Fruit fly (Drosophila melanogaster) whole organism, embryonic: Measurements from ENCODE around the gene CG11723.

ENCODE experiments used
- BtbVII ChIP-seq: fragments of 200-800 bp; sonication (Bioruptor generic); optimal IDR thresholded peaks from 3 replicates; lab custom pipeline; 2017; ENCODE audit warnings: missing biosample characterization, mild to moderate bottlenecking, missing genetic modification characterization
- CG12104 ChIP-seq: fragments of 200-800 bp; sonication (Bioruptor generic); optimal IDR thresholded peaks from 3 replicates; lab custom pipeline; 2016; ENCODE audit warnings: missing biosample characterization, missing genetic modification characterization
- CG15011 ChIP-seq: fragments of 200-800 bp; sonication (Bioruptor generic); optimal IDR thresholded peaks from 3 replicates; lab custom pipeline; 2018; ENCODE audit warnings: missing biosample characterization, mild to moderate bottlenecking, missing genetic modification characterization
- CG15601 ChIP-seq: fragments of 200-800 bp; sonication (Bioruptor generic); optimal IDR thresholded peaks from 3 replicates; lab custom pipeline; 2019; ENCODE audit warnings: missing biosample characterization, mild to moderate bottlenecking, missing genetic modification characterization, moderate library complexity
- CG16815 ChIP-seq: fragments of 200-800 bp; sonication (Bioruptor generic); optimal IDR thresholded peaks from 3 replicates; lab custom pipeline; 2017; ENCODE audit warnings: missing biosample characterization, mild to moderate bottlenecking, missing genetic modification characterization
- CG17802 ChIP-seq: fragments of 200-800 bp; sonication (Bioruptor generic); optimal IDR thresholded peaks from 2 replicates; lab custom pipeline; 2018; ENCODE audit warnings: missing biosample characterization, mild to moderate bottlenecking, missing genetic modification characterization, moderate library complexity
- CG18262 ChIP-seq: fragments of 200-800 bp; optimal IDR thresholded peaks from 3 replicates; lab custom pipeline; 2019; ENCODE audit warnings: missing biosample characterization, mild to moderate bottlenecking, missing genetic modification characterization, moderate library complexity
- CG18599 ChIP-seq: fragments of 200-800 bp; sonication (Bioruptor generic); optimal IDR thresholded peaks from 3 replicates; lab custom pipeline; 2017; ENCODE audit warnings: missing biosample characterization, missing genetic modification characterization, mild to moderate bottlenecking, moderate library complexity, missing genetic modification reagents
- CG18619 ChIP-seq: fragments of 200-800 bp; sonication (Bioruptor generic); optimal IDR thresholded peaks from 3 replicates; lab custom pipeline; 2017; ENCODE audit warnings: missing biosample characterization, mild to moderate bottlenecking, missing genetic modification characterization
- CG2889 ChIP-seq: fragments of 200-800 bp; sonication (Bioruptor generic); IDR thresholded peaks from 3 replicates; pipeline ENCODE4 v1.3.6; 2022; ENCODE audit warnings: missing biosample characterization, missing genetic modification characterization
- CG3407 ChIP-seq: fragments of 200-800 bp; sonication (Bioruptor generic); optimal IDR thresholded peaks from 2 replicates; lab custom pipeline; 2018; ENCODE audit warnings: missing biosample characterization, mild to moderate bottlenecking, missing genetic modification characterization
- CG34376 ChIP-seq: fragments of 200-800 bp; sonication (Bioruptor generic); optimal IDR thresholded peaks from 2 replicates; lab custom pipeline; 2018; ENCODE audit warnings: missing biosample characterization, mild to moderate bottlenecking, missing genetic modification characterization
- CG4617 ChIP-seq: fragments of 200-800 bp; sonication (Bioruptor generic); optimal IDR thresholded peaks from 3 replicates; lab custom pipeline; 2016; ENCODE audit warnings: missing biosample characterization, missing genetic modification characterization, borderline replicate concordance
- CG5953 ChIP-seq: fragments of 200-800 bp; sonication (Bioruptor generic); IDR thresholded peaks from 2 replicates; pipeline ENCODE4 v1.3.6; 2022; ENCODE audit warnings: missing biosample characterization, missing genetic modification characterization
- CG6683 ChIP-seq: fragments of 200-800 bp; sonication (Bioruptor generic); optimal IDR thresholded peaks from 2 replicates; lab custom pipeline; 2017; ENCODE audit warnings: missing biosample characterization, mild to moderate bottlenecking, missing genetic modification characterization, missing genetic modification reagents
- CG7372 ChIP-seq: fragments of 200-800 bp; sonication (Bioruptor generic); IDR thresholded peaks from 2 replicates; pipeline ENCODE4 v1.3.6; 2022; ENCODE audit warnings: missing biosample characterization, missing genetic modification characterization
- CG7556 ChIP-seq: fragments of 200-800 bp; sonication (Bioruptor generic); optimal IDR thresholded peaks from 2 replicates; lab custom pipeline; 2017; ENCODE audit warnings: missing biosample characterization, mild to moderate bottlenecking, missing genetic modification characterization
- CG8089 ChIP-seq: fragments of 200-800 bp; sonication (Bioruptor generic); optimal IDR thresholded peaks from 3 replicates; lab custom pipeline; 2016; ENCODE audit warnings: missing biosample characterization, missing genetic modification characterization
- CG8359 ChIP-seq: fragments of 200-800 bp; sonication (Bioruptor generic); optimal IDR thresholded peaks from 2 replicates; lab custom pipeline; 2017; ENCODE audit warnings: missing biosample characterization, mild to moderate bottlenecking, missing genetic modification characterization, borderline replicate concordance
- CG8765 ChIP-seq: fragments of 200-800 bp; sonication (Bioruptor generic); IDR thresholded peaks from 2 replicates; pipeline ENCODE4 v1.3.6; 2022; ENCODE audit warnings: missing biosample characterization, missing genetic modification characterization
- CrebB ChIP-seq: fragments of 200-800 bp; sonication (Bioruptor generic); optimal IDR thresholded peaks from 3 replicates; lab custom pipeline; 2018; ENCODE audit warnings: missing biosample characterization, mild to moderate bottlenecking, missing genetic modification characterization
- D ChIP-seq, 2 experiments: fragments of 200-800 bp in 1 of 2; fragments of >200 bp in 1 of 2; sonication (Bioruptor generic) in 1 of 2; optimal IDR thresholded peaks; 2 replicates in 1 of 2; 3 replicates in 1 of 2; lab custom pipeline; 2017; ENCODE audit warnings: mild to moderate bottlenecking in 1 of 2, missing biosample characterization in 1 of 2, missing genetic modification characterization in 1 of 2, missing genetic modification reagents in 1 of 2
- Dfd ChIP-seq, 2 experiments: fragments of >200 bp; optimal IDR thresholded peaks; 2 replicates each; lab custom pipeline; 2017; ENCODE audit warnings: missing biosample characterization in 2 of 2, missing genetic modification characterization in 2 of 2
- Dll ChIP-seq: fragments of 200-800 bp; sonication (Bioruptor generic); IDR thresholded peaks from 4 replicates; pipeline ENCODE4 v1.3.6; 2022; ENCODE audit warnings: missing biosample characterization, missing genetic modification characterization; ENCODE audit not compliant: partially characterized antibody
- Fer2 ChIP-seq: fragments of 200-800 bp; sonication (Bioruptor generic); optimal IDR thresholded peaks from 2 replicates; lab custom pipeline; 2018; ENCODE audit warnings: missing biosample characterization, mild to moderate bottlenecking, missing genetic modification characterization, moderate library complexity
- Gug ChIP-seq: fragments of 200-800 bp; sonication (Bioruptor generic); IDR thresholded peaks from 4 replicates; pipeline ENCODE4 v1.3.6; 2022; ENCODE audit warnings: missing biosample characterization, missing genetic modification characterization
- Hey ChIP-seq: fragments of 200-800 bp; sonication (Bioruptor generic); optimal IDR thresholded peaks from 3 replicates; lab custom pipeline; 2018; ENCODE audit warnings: missing biosample characterization, mild to moderate bottlenecking, missing genetic modification characterization
- Lim3 ChIP-seq: fragments of 200-800 bp; sonication (Bioruptor generic); IDR thresholded peaks from 2 replicates; pipeline ENCODE4 v1.3.6; 2022; ENCODE audit warnings: missing biosample characterization, missing genetic modification characterization
- Meics ChIP-seq: fragments of 200-800 bp; sonication (Bioruptor generic); optimal IDR thresholded peaks from 2 replicates; lab custom pipeline; 2017; ENCODE audit warnings: missing biosample characterization, mild to moderate bottlenecking, missing genetic modification characterization
- Mes4 ChIP-seq: fragments of 200-800 bp; sonication (Bioruptor generic); optimal IDR thresholded peaks from 2 replicates; lab custom pipeline; 2016; ENCODE audit warnings: missing biosample characterization, missing genetic modification characterization
- NK7.1 ChIP-seq: fragments of 200-800 bp; sonication (Bioruptor generic); optimal IDR thresholded peaks from 3 replicates; lab custom pipeline; 2016; ENCODE audit warnings: missing biosample characterization, missing genetic modification characterization
- Opbp ChIP-seq: fragments of 200-800 bp; sonication (Bioruptor generic); IDR thresholded peaks from 3 replicates; pipeline ENCODE4 v1.3.6; 2022; ENCODE audit warnings: missing biosample characterization, missing genetic modification characterization; ENCODE audit not compliant: partially characterized antibody
- Rfx ChIP-seq: fragments of 200-800 bp; sonication (Bioruptor generic); IDR thresholded peaks from 2 replicates; pipeline ENCODE4 v1.3.6; 2022; ENCODE audit warnings: missing biosample characterization, missing genetic modification characterization
- bowl ChIP-seq: fragments of 200-800 bp; sonication (Bioruptor generic); IDR thresholded peaks from 2 replicates; pipeline ENCODE4 v1.3.6; 2022; ENCODE audit warnings: missing biosample characterization, missing genetic modification characterization
- ci ChIP-seq: fragments of 200-800 bp; sonication (Bioruptor generic); IDR thresholded peaks from 3 replicates; pipeline ENCODE4 v1.3.6; 2022; ENCODE audit warnings: missing biosample characterization, missing genetic modification characterization
- dm ChIP-seq: fragments of 200-800 bp; sonication (Bioruptor generic); optimal IDR thresholded peaks from 3 replicates; lab custom pipeline; 2016; ENCODE audit warnings: missing biosample characterization, missing genetic modification characterization
- dysf ChIP-seq: fragments of 200-800 bp; sonication (Bioruptor generic); IDR thresholded peaks from 3 replicates; pipeline ENCODE4 v1.3.6; 2022; ENCODE audit warnings: missing biosample characterization, missing genetic modification characterization
- exex ChIP-seq: fragments of 200-800 bp; sonication (Bioruptor generic); optimal IDR thresholded peaks from 4 replicates; lab custom pipeline; 2018; ENCODE audit warnings: missing biosample characterization, mild to moderate bottlenecking, missing genetic modification characterization, moderate library complexity
- gce ChIP-seq: fragments of 200-800 bp; sonication (Bioruptor generic); IDR thresholded peaks from 3 replicates; pipeline ENCODE4 v1.3.6; 2022; ENCODE audit warnings: missing biosample characterization, missing genetic modification characterization
- hb ChIP-seq: fragments of 200-800 bp; sonication (Bioruptor generic); IDR thresholded peaks from 3 replicates; pipeline ENCODE4 v1.3.6; 2022; ENCODE audit warnings: missing biosample characterization, missing genetic modification characterization; ENCODE audit not compliant: partially characterized antibody
- ken ChIP-seq: fragments of 200-800 bp; sonication (Bioruptor generic); IDR thresholded peaks from 3 replicates; pipeline ENCODE4 v1.3.6; 2022; ENCODE audit warnings: missing biosample characterization, missing genetic modification characterization
- klu ChIP-seq: fragments of 200-800 bp; sonication (Bioruptor generic); IDR thresholded peaks from 2 replicates; pipeline ENCODE4 v1.3.6; 2022; ENCODE audit warnings: missing biosample characterization, missing genetic modification characterization
- pan ChIP-seq, 4 experiments: fragments of >200 bp in 3 of 4; fragments of 200-800 bp in 1 of 4; sonication (Bioruptor generic) in 1 of 4; optimal IDR thresholded peaks in 3 of 4; IDR thresholded peaks in 1 of 4; 2 replicates each; pipeline versions ENCODE4 v1.3.6 to Lab custom; 2017 to 2022; ENCODE audit warnings: missing biosample characterization in 2 of 4, missing genetic modification characterization in 2 of 4, mixed read lengths in 1 of 4
- run ChIP-seq: fragments of 200-800 bp; sonication (Bioruptor generic); optimal IDR thresholded peaks from 3 replicates; lab custom pipeline; 2018; ENCODE audit warnings: missing biosample characterization, mild to moderate bottlenecking, missing genetic modification characterization
- salm ChIP-seq: fragments of 200-800 bp; sonication (Bioruptor generic); optimal IDR thresholded peaks from 2 replicates; lab custom pipeline; 2018; ENCODE audit warnings: missing biosample characterization, mild to moderate bottlenecking, missing genetic modification characterization
- sens-2 ChIP-seq: fragments of 200-800 bp; sonication (Bioruptor generic); IDR thresholded peaks from 2 replicates; pipeline ENCODE4 v1.3.6; 2022; ENCODE audit warnings: missing biosample characterization, missing genetic modification characterization
- sisA ChIP-seq: fragments of 200-800 bp; sonication (Bioruptor generic); IDR thresholded peaks from 2 replicates; pipeline ENCODE4 v1.3.6; 2022; ENCODE audit warnings: missing biosample characterization, missing genetic modification characterization
- tup ChIP-seq: fragments of 200-800 bp; sonication (Bioruptor generic); optimal IDR thresholded peaks from 2 replicates; lab custom pipeline; 2016; ENCODE audit warnings: missing biosample characterization, mild to moderate bottlenecking, missing genetic modification characterization, moderate library complexity
- zen2 ChIP-seq: fragments of 200-800 bp; sonication (Bioruptor generic); IDR thresholded peaks from 3 replicates; pipeline ENCODE4 v1.3.6; 2022; ENCODE audit warnings: missing biosample characterization, missing genetic modification characterization; ENCODE audit not compliant: partially characterized antibody

CG11723 gene

DNA sequence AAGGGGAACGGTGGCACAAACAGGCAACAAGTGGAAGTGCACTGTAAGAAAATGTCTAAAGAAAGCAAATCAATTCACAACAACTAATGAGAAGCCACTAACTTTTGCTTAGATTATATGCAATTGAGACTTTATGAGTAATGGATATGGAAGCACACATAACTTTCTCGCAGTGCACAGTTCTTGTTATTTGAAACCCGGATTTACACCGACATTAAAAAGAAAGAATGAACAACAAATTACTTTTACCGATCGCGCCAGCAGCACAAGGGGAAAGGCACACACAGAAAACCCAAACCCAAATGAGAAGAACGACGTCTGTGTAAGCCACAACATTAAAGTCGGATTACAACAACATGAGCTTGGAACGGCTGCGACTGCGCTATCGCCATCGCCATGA lies 42.0 kb upstream of the CG11723 start (continued):
- no peak for TF ChIP-seq Lim3 (GFP tag; lab: Robert Waterston, UW)
- no peak for TF ChIP-seq NK7.1 (GFP tag; lab: Kevin White, UChicago)
- no peak for TF ChIP-seq D (optimal IDR thresholded peaks at IDR 0.05; lab: Kevin White, UChicago)
- TF ChIP-seq D (GFP tag; optimal IDR thresholded peaks at IDR 0.05; lab: Kevin White, UChicago), result peak; percentile 87
- TF ChIP-seq Mes4 (GFP tag; lab: Kevin White, UChicago), result peak; percentile 75
- no peak for TF ChIP-seq Meics
- TF ChIP-seq CG3407 (GFP tag; lab: Kevin White, UChicago), result peak; percentile 76
- TF ChIP-seq CG18262 (tag; lab: Kevin White, UChicago), result peak; percentile 90
- TF ChIP-seq Gug (GFP tag; lab: Robert Waterston, UW), result peak; percentile 55; the same call in 2 of the 4 replicates
- no peak for TF ChIP-seq exex
- TF ChIP-seq Rfx (GFP tag; lab: Robert Waterston, UW), result no peak
- peak; percentile 14 for TF ChIP-seq tup (GFP tag; lab: Kevin White, UChicago)
- TF ChIP-seq CG12104, result peak; percentile 4
- no peak for TF ChIP-seq gce
- TF ChIP-seq zen2 (GFP tag; lab: Robert Waterston, UW), result no peak
- peak; percentile 61 for TF ChIP-seq CG7556
- TF ChIP-seq BtbVII (GFP tag; lab: Kevin White, UChicago), result no peak
- TF ChIP-seq dm (GFP tag; lab: Kevin White, UChicago), result peak; percentile 17
- no peak for TF ChIP-seq Hey (tag; lab: Kevin White, UChicago)
- TF ChIP-seq CG18619 (GFP tag; lab: Kevin White, UChicago), result peak; percentile 47
- no peak for TF ChIP-seq CG34376 (GFP tag; lab: Kevin White, UChicago)
- no peak for TF ChIP-seq CG5953 (GFP tag; lab: Robert Waterston, UW)
- TF ChIP-seq CG15601 (tag; lab: Kevin White, UChicago), result peak; percentile 83
- TF ChIP-seq pan (optimal IDR thresholded peaks at IDR 0.05; lab: Kevin White, UChicago), result no peak
- TF ChIP-seq pan (GFP tag; optimal IDR thresholded peaks at IDR 0.05 in 1 of 2, IDR thresholded peaks at IDR 0.05 in 1 of 2), result peak in 1 of 2 experiments; percentile 62
- TF ChIP-seq Dfd (GFP tag; optimal IDR thresholded peaks at IDR 0.05; lab: Kevin White, UChicago), result no peak
- TF ChIP-seq CG8359 (GFP tag; lab: Kevin White, UChicago), result peak; percentile 60
- peak; percentile 75 for TF ChIP-seq CG8089 (GFP tag; lab: Kevin White, UChicago)
- TF ChIP-seq CG15011 (GFP tag; lab: Kevin White, UChicago), result peak; percentile 25
- TF ChIP-seq run (tag; lab: Kevin White, UChicago), result no peak
- peak; percentile 23; the same call in 1 of the 2 replicates for TF ChIP-seq CG7372
- TF ChIP-seq ken (GFP tag; lab: Robert Waterston, UW), result 0 out of 3 replicates have a peak, but pooled peaks have one; percentile 17
- TF ChIP-seq CG4617 (GFP tag; lab: Kevin White, UChicago), result peak; percentile 4
- peak; percentile 79 for TF ChIP-seq sisA
- TF ChIP-seq CG18599 (GFP tag; lab: Kevin White, UChicago), result no peak
- peak; percentile 31; the same call in 1 of the 3 replicates for TF ChIP-seq dysf (GFP tag; lab: Robert Waterston, UW)
- peak; percentile 47; the same call in 1 of the 2 replicates for TF ChIP-seq CG8765 (GFP tag; lab: Robert Waterston, UW)
- peak; percentile 58 for TF ChIP-seq CG17802 (tag; lab: Kevin White, UChicago)
- TF ChIP-seq CG6683 (GFP tag; lab: Kevin White, UChicago), result no peak
- no peak for TF ChIP-seq CrebB
- TF ChIP-seq salm (tag; lab: Kevin White, UChicago), result no peak
- TF ChIP-seq CG2889, result no peak
- TF ChIP-seq Opbp (GFP tag; lab: Robert Waterston, UW), result no peak
- no peak for TF ChIP-seq Dll
- TF ChIP-seq bowl (GFP tag; lab: Robert Waterston, UW), result no peak
- TF ChIP-seq sens-2 (GFP tag; lab: Robert Waterston, UW), result peak; percentile 70
- TF ChIP-seq Fer2 (tag; lab: Kevin White, UChicago), result no peak
- peak; percentile 77 for TF ChIP-seq ci (GFP tag; lab: Robert Waterston, UW)
- no peak for TF ChIP-seq klu (GFP tag; lab: Robert Waterston, UW)
- TF ChIP-seq hb, result no peak
- peak; percentile 72 for TF ChIP-seq CG16815
